Fruit fly (Drosophila melanogaster): ENCODE measurements around the gene Cpr31A.

DNA sequence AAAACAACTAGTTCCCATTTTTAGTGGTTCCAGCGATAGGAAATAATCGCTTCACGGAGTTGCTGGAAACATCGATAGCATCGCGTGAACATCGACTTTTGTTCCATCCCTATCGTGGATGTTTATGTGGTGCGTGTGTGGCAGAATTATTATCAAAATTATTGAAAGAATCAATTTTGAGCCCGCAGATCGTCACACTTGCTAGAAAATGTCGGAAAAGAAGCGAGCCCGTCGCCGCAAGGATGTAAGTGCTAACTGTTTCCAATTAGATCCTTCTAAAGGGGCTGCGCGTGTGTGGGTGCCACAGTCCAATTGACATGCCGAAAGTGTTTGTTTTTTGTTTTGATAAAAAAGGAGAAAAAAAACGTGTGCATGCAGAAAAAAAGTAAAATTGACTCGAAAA, 44.7 kb upstream of the Cpr31A start, which contains the start of gene Trp1:
- TF ChIP-seq CG17806 (tag; optimal IDR thresholded peaks at IDR 0.05), result no peak
- TF ChIP-seq CG12605 (GFP tag; IDR thresholded peaks at IDR 0.05), result 0 out of 2 replicates have a peak, but pooled peaks have one; percentile 34
- no peak for TF ChIP-seq EcR (GFP tag; optimal IDR thresholded peaks at IDR 0.05)
- peak; percentile 30 for TF ChIP-seq Pif1B (GFP tag; optimal IDR thresholded peaks at IDR 0.05)
- peak; percentile 26 for TF ChIP-seq CG15710 (tag; optimal IDR thresholded peaks at IDR 0.05)
- no peak for TF ChIP-seq Ets98B (GFP tag; IDR thresholded peaks at IDR 0.05)
- TF ChIP-seq rn (GFP tag; IDR thresholded peaks at IDR 0.05), result peak; percentile 41
- TF ChIP-seq gl (tag; optimal IDR thresholded peaks at IDR 0.05), result peak; percentile 63
- TF ChIP-seq CG34367 (tag; optimal IDR thresholded peaks at IDR 0.05), result peak; percentile 37
- peak; percentile 9 for TF ChIP-seq CG8301 (tag; optimal IDR thresholded peaks at IDR 0.05)

Measured in whole organism, pupa.